Fruit fly (Drosophila melanogaster) whole organism, embryonic: ENCODE measurements around the gene gkt.

ENCODE experiments used
- Ada2b ChIP-seq: fragments of 200-800 bp; sonication (Bioruptor generic); IDR thresholded peaks from 2 replicates; pipeline ENCODE4 v1.3.6; 2022; ENCODE audit warnings: missing biosample characterization, missing genetic modification characterization
- Asciz ChIP-seq: fragments of 200-800 bp; sonication (Bioruptor generic); optimal IDR thresholded peaks from 2 replicates; lab custom pipeline; 2017; ENCODE audit warnings: missing biosample characterization, mild to moderate bottlenecking, missing genetic modification characterization, missing genetic modification reagents
- Atf3 ChIP-seq: fragments of 200-800 bp; sonication (Bioruptor generic); optimal IDR thresholded peaks from 3 replicates; lab custom pipeline; 2016; ENCODE audit warnings: missing biosample characterization, missing genetic modification characterization
- Atf6 ChIP-seq: fragments of 200-800 bp; sonication (Bioruptor generic); IDR thresholded peaks from 2 replicates; pipeline ENCODE4 v1.3.6; 2022; ENCODE audit warnings: missing biosample characterization, missing genetic modification characterization
- C15 ChIP-seq: fragments of 200-800 bp; sonication (Bioruptor generic); IDR thresholded peaks from 3 replicates; pipeline ENCODE4 v1.3.6; 2022; ENCODE audit warnings: missing biosample characterization, missing genetic modification characterization
- CG10147 ChIP-seq: fragments of 200-800 bp; sonication (Bioruptor generic); optimal IDR thresholded peaks from 2 replicates; lab custom pipeline; 2019; ENCODE audit warnings: missing biosample characterization, mild to moderate bottlenecking, missing genetic modification characterization, moderate library complexity
- CG10462 ChIP-seq: fragments of 200-800 bp; sonication (Bioruptor generic); optimal IDR thresholded peaks from 2 replicates; lab custom pipeline; 2016; ENCODE audit warnings: missing biosample characterization, missing genetic modification characterization
- CG12219 ChIP-seq: fragments of 200-800 bp; sonication (Bioruptor generic); optimal IDR thresholded peaks from 3 replicates; lab custom pipeline; 2018; ENCODE audit warnings: missing biosample characterization, mild to moderate bottlenecking, missing genetic modification characterization
- CG12942 ChIP-seq: fragments of 200-800 bp; sonication (Bioruptor generic); optimal IDR thresholded peaks from 3 replicates; lab custom pipeline; 2016; ENCODE audit warnings: missing biosample characterization, missing genetic modification characterization
- CG18262 ChIP-seq: fragments of 200-800 bp; optimal IDR thresholded peaks from 3 replicates; lab custom pipeline; 2019; ENCODE audit warnings: missing biosample characterization, mild to moderate bottlenecking, missing genetic modification characterization, moderate library complexity
- CG18764 ChIP-seq: fragments of 200-800 bp; sonication (Bioruptor generic); optimal IDR thresholded peaks from 3 replicates; lab custom pipeline; 2016; ENCODE audit warnings: missing biosample characterization, missing genetic modification characterization
- CG2129 ChIP-seq: fragments of 200-800 bp; sonication (Bioruptor generic); IDR thresholded peaks from 2 replicates; pipeline ENCODE4 v1.3.6; 2022; ENCODE audit warnings: missing biosample characterization, missing genetic modification characterization; ENCODE audit not compliant: partially characterized antibody
- CG2202 ChIP-seq: fragments of 200-800 bp; sonication (Bioruptor generic); optimal IDR thresholded peaks from 2 replicates; lab custom pipeline; 2018; ENCODE audit warnings: missing biosample characterization, mild to moderate bottlenecking, missing genetic modification characterization
- CG2712 ChIP-seq: fragments of 200-800 bp; optimal IDR thresholded peaks from 3 replicates; lab custom pipeline; 2019; ENCODE audit warnings: missing biosample characterization, mild to moderate bottlenecking, missing genetic modification characterization, moderate library complexity
- CG31365 ChIP-seq: fragments of 200-800 bp; sonication (Bioruptor generic); optimal IDR thresholded peaks from 2 replicates; lab custom pipeline; 2018; ENCODE audit warnings: missing biosample characterization, mild to moderate bottlenecking, missing genetic modification characterization
- CG31388 ChIP-seq: fragments of 200-800 bp; sonication (Bioruptor generic); optimal IDR thresholded peaks from 2 replicates; lab custom pipeline; 2016; ENCODE audit warnings: missing biosample characterization, missing genetic modification characterization
- CG4707 ChIP-seq: fragments of 200-800 bp; sonication (Bioruptor generic); optimal IDR thresholded peaks from 2 replicates; lab custom pipeline; 2018; ENCODE audit warnings: missing biosample characterization, mild to moderate bottlenecking, missing genetic modification characterization, moderate library complexity
- CG5245 ChIP-seq: fragments of 200-800 bp; sonication (Bioruptor generic); optimal IDR thresholded peaks from 3 replicates; lab custom pipeline; 2016; ENCODE audit warnings: missing biosample characterization, missing genetic modification characterization
- CG8359 ChIP-seq: fragments of 200-800 bp; sonication (Bioruptor generic); optimal IDR thresholded peaks from 2 replicates; lab custom pipeline; 2017; ENCODE audit warnings: missing biosample characterization, mild to moderate bottlenecking, missing genetic modification characterization, borderline replicate concordance
- CG8924 ChIP-seq: fragments of 200-800 bp; optimal IDR thresholded peaks from 3 replicates; lab custom pipeline; 2019; ENCODE audit warnings: missing biosample characterization, mild to moderate bottlenecking, missing genetic modification characterization, moderate library complexity
- CG9932 ChIP-seq: fragments of 200-800 bp; sonication (Bioruptor generic); IDR thresholded peaks from 2 replicates; pipeline ENCODE4 v1.3.6; 2022; ENCODE audit warnings: missing biosample characterization, missing genetic modification characterization
- CkIIα-i1 ChIP-seq: fragments of 200-800 bp; sonication (Bioruptor generic); IDR thresholded peaks from 2 replicates; pipeline ENCODE4 v1.3.6; 2022; ENCODE audit warnings: missing biosample characterization, missing genetic modification characterization
- Fer2 ChIP-seq: fragments of 200-800 bp; sonication (Bioruptor generic); optimal IDR thresholded peaks from 2 replicates; lab custom pipeline; 2018; ENCODE audit warnings: missing biosample characterization, mild to moderate bottlenecking, missing genetic modification characterization, moderate library complexity
- Gug ChIP-seq: fragments of 200-800 bp; sonication (Bioruptor generic); IDR thresholded peaks from 4 replicates; pipeline ENCODE4 v1.3.6; 2022; ENCODE audit warnings: missing biosample characterization, missing genetic modification characterization
- HLH4C ChIP-seq: fragments of 200-800 bp; sonication (Bioruptor generic); IDR thresholded peaks from 3 replicates; pipeline ENCODE4 v1.3.6; 2022; ENCODE audit warnings: missing biosample characterization, missing genetic modification characterization; ENCODE audit not compliant: partially characterized antibody
- HmgZ ChIP-seq: fragments of 200-800 bp; sonication (Bioruptor generic); optimal IDR thresholded peaks from 2 replicates; lab custom pipeline; 2018; ENCODE audit warnings: missing biosample characterization, mild to moderate bottlenecking, missing genetic modification characterization
- NC2α ChIP-seq: fragments of 200-800 bp; sonication (Bioruptor generic); optimal IDR thresholded peaks from 2 replicates; lab custom pipeline; 2016; ENCODE audit warnings: missing biosample characterization, missing genetic modification characterization
- Pdp1 ChIP-seq, 2 experiments: fragments of 200-800 bp; sonication (Bioruptor generic); optimal IDR thresholded peaks; 3 replicates each; lab custom pipeline; 2016; ENCODE audit warnings: missing biosample characterization in 2 of 2, missing genetic modification characterization in 2 of 2, mild to moderate bottlenecking in 1 of 2, moderate library complexity in 1 of 2
- Ptx1 ChIP-seq: fragments of 200-800 bp; sonication (Bioruptor generic); IDR thresholded peaks from 2 replicates; pipeline ENCODE4 v1.3.6; 2022; ENCODE audit warnings: missing biosample characterization, missing genetic modification characterization
- Tbp ChIP-seq: fragments of >200 bp; optimal IDR thresholded peaks from 2 replicates; lab custom pipeline; 2018; ENCODE audit warnings: missing biosample characterization, missing genetic modification characterization
- Xrp1 ChIP-seq: fragments of 200-800 bp; sonication (Bioruptor generic); IDR thresholded peaks from 2 replicates; pipeline ENCODE4 v1.3.6; 2022; ENCODE audit warnings: missing biosample characterization, missing genetic modification characterization
- ac ChIP-seq: fragments of 200-800 bp; sonication (Bioruptor generic); optimal IDR thresholded peaks from 3 replicates; lab custom pipeline; 2017; ENCODE audit warnings: missing biosample characterization, mild to moderate bottlenecking, missing genetic modification characterization
- caup ChIP-seq: fragments of 200-800 bp; sonication (Bioruptor generic); optimal IDR thresholded peaks from 3 replicates; lab custom pipeline; 2017; ENCODE audit warnings: missing biosample characterization, mild to moderate bottlenecking, missing genetic modification characterization, moderate library complexity; ENCODE audit not compliant: severe bottlenecking
- dysf ChIP-seq: fragments of 200-800 bp; sonication (Bioruptor generic); IDR thresholded peaks from 3 replicates; pipeline ENCODE4 v1.3.6; 2022; ENCODE audit warnings: missing biosample characterization, missing genetic modification characterization
- ems ChIP-seq: fragments of 200-800 bp; sonication (Bioruptor generic); optimal IDR thresholded peaks from 3 replicates; lab custom pipeline; 2016; ENCODE audit warnings: missing biosample characterization, missing genetic modification characterization
- fd3F ChIP-seq: fragments of 200-800 bp; sonication (Bioruptor generic); optimal IDR thresholded peaks from 2 replicates; lab custom pipeline; 2018; ENCODE audit warnings: missing biosample characterization, mild to moderate bottlenecking, missing genetic modification characterization, moderate library complexity
- gcm ChIP-seq: fragments of 200-800 bp; sonication (Bioruptor generic); optimal IDR thresholded peaks from 2 replicates; lab custom pipeline; 2019; ENCODE audit warnings: missing biosample characterization, mild to moderate bottlenecking, missing genetic modification characterization, moderate library complexity
- grau ChIP-seq: fragments of 200-800 bp; optimal IDR thresholded peaks from 3 replicates; lab custom pipeline; 2019; ENCODE audit warnings: missing biosample characterization, mild to moderate bottlenecking, missing genetic modification characterization, moderate library complexity
- grn ChIP-seq: fragments of 200-800 bp; sonication (Bioruptor generic); optimal IDR thresholded peaks from 3 replicates; lab custom pipeline; 2017; ENCODE audit warnings: missing biosample characterization, missing genetic modification characterization
- mld ChIP-seq: fragments of 200-800 bp; sonication (Bioruptor generic); IDR thresholded peaks from 3 replicates; pipeline ENCODE4 v1.3.6; 2022; ENCODE audit warnings: missing biosample characterization, missing genetic modification characterization; ENCODE audit not compliant: partially characterized antibody
- nerfin-2 ChIP-seq: fragments of 200-800 bp; sonication (Bioruptor generic); IDR thresholded peaks from 2 replicates; pipeline ENCODE4 v1.3.6; 2022; ENCODE audit warnings: missing biosample characterization, missing genetic modification characterization; ENCODE audit not compliant: partially characterized antibody
- pita ChIP-seq: fragments of 200-800 bp; sonication (Bioruptor generic); optimal IDR thresholded peaks from 2 replicates; lab custom pipeline; 2017; ENCODE audit warnings: missing biosample characterization, mild to moderate bottlenecking, missing genetic modification characterization
- repo ChIP-seq: fragments of 200-800 bp; sonication (Bioruptor generic); optimal IDR thresholded peaks from 2 replicates; lab custom pipeline; 2016; ENCODE audit warnings: missing biosample characterization, missing genetic modification characterization
- schlank ChIP-seq: fragments of 200-800 bp; sonication (Bioruptor generic); optimal IDR thresholded peaks from 2 replicates; lab custom pipeline; 2018; ENCODE audit warnings: missing biosample characterization, mild to moderate bottlenecking, missing genetic modification characterization
- so ChIP-seq: fragments of 200-800 bp; sonication (Bioruptor generic); IDR thresholded peaks from 3 replicates; pipeline ENCODE4 v1.3.6; 2022; ENCODE audit warnings: missing biosample characterization, missing genetic modification characterization
- tgo ChIP-seq: fragments of 200-800 bp; sonication (Bioruptor generic); IDR thresholded peaks from 3 replicates; pipeline ENCODE4 v1.3.6; 2022; ENCODE audit warnings: missing biosample characterization, missing genetic modification characterization
- tx ChIP-seq: fragments of 200-800 bp; sonication (Bioruptor generic); optimal IDR thresholded peaks from 2 replicates; lab custom pipeline; 2016; ENCODE audit warnings: missing biosample characterization, missing genetic modification characterization
- vfl ChIP-seq: fragments of 200-800 bp; sonication (Bioruptor generic); optimal IDR thresholded peaks from 2 replicates; lab custom pipeline; 2016; ENCODE audit warnings: missing biosample characterization, missing genetic modification characterization
- vvl ChIP-seq: fragments of 200-800 bp; sonication (Bioruptor generic); IDR thresholded peaks from 2 replicates; pipeline ENCODE4 v1.3.6; 2022; ENCODE audit warnings: missing biosample characterization, missing genetic modification characterization

Gene gkt

DNA sequence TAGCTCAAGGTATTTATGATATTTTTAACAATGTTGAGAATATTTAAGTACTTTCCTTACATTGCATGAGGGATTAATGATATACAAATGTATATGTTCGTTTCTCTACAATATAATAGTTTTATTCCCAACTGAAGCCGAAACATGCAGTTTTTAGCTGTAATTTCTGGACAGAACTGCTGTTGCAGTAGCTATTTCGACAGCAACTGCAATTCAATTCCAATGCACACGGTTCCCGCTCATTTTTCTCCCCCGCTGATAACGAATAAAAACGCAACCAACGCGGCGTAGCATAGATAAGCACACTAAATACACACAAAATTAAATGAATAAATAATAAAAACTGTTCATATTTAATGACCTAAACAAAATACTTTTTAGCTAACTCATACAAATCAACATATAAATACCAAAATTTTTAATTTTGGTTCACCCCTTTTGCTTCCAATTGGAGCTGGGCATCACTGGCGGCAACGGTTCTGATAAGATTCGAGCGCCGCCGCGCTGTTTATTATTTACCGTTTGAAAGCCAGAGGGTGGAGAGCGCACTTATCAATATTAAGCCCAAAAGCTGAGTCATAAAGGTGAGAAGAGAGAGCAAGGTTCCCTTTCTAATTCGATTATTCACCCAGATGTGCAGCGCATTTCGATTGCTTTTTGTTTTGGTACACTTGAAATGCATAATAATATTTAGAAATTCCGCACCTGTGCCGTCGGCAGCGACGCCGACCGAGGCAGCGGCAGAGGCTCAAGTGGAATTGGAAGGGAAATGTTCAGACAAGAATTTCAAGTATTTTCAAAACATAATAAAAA lies 1.3 kb upstream of the gkt start (continued):
- TF ChIP-seq C15 (GFP tag; lab: Robert Waterston, UW): no peak
- TF ChIP-seq CG9932 (GFP tag; lab: Robert Waterston, UW): no peak
- TF ChIP-seq CG31388 (GFP tag; lab: Kevin White, UChicago): no peak
- no peak for TF ChIP-seq CG12942 (GFP tag; lab: Kevin White, UChicago)
- TF ChIP-seq gcm (GFP tag; lab: Kevin White, UChicago): no peak
- TF ChIP-seq Xrp1 (GFP tag; lab: Robert Waterston, UW): peak; percentile 22; the same call in 1 of the 2 replicates
- no peak for TF ChIP-seq CG18764 (GFP tag; lab: Kevin White, UChicago)
- no peak for TF ChIP-seq fd3F
- TF ChIP-seq ems (GFP tag; lab: Kevin White, UChicago): no peak
- TF ChIP-seq Tbp (GFP tag; lab: Kevin White, UChicago): no peak
- no peak for TF ChIP-seq dysf
- TF ChIP-seq CG18262 (tag; lab: Kevin White, UChicago): peak; percentile 46
- TF ChIP-seq mld: no peak
- TF ChIP-seq CG8359 (GFP tag; lab: Kevin White, UChicago): peak; percentile 23
- TF ChIP-seq Atf6: no peak; the same call in 1 of the 2 replicates
- TF ChIP-seq NC2α (GFP tag; lab: Kevin White, UChicago): no peak
- TF ChIP-seq ac (GFP tag; lab: Kevin White, UChicago): no peak
- no peak for TF ChIP-seq CG5245
- TF ChIP-seq caup (GFP tag; lab: Kevin White, UChicago): no peak
- TF ChIP-seq schlank (tag; lab: Kevin White, UChicago): no peak
- no peak for TF ChIP-seq CG2129 (GFP tag; lab: Robert Waterston, UW)
- TF ChIP-seq HmgZ (tag; lab: Kevin White, UChicago): no peak
- TF ChIP-seq tx (GFP tag; lab: Kevin White, UChicago): no peak
- 0 out of 3 replicates have a peak, but pooled peaks have one; percentile 9 for TF ChIP-seq HLH4C (GFP tag; lab: Robert Waterston, UW)
- peak in 1 of 2 experiments; percentile 23 for TF ChIP-seq Pdp1 (GFP tag; optimal IDR thresholded peaks at IDR 0.05; lab: Kevin White, UChicago)
- TF ChIP-seq CG10147 (GFP tag; lab: Kevin White, UChicago): no peak
- no peak for TF ChIP-seq vfl
- peak; percentile 54 for TF ChIP-seq CG2712
- TF ChIP-seq CG4707 (GFP tag; lab: Kevin White, UChicago): peak; percentile 51
- TF ChIP-seq pita (GFP tag; lab: Kevin White, UChicago): no peak
- TF ChIP-seq Atf3 (GFP tag; lab: Kevin White, UChicago): no peak
- no peak; the same call in 2 of the 3 replicates for TF ChIP-seq tgo (GFP tag; lab: Robert Waterston, UW)
- TF ChIP-seq CG2202 (tag; lab: Kevin White, UChicago): no peak
- TF ChIP-seq grn (GFP tag; lab: Kevin White, UChicago): no peak
- peak; percentile 28 for TF ChIP-seq vvl (GFP tag; lab: Robert Waterston, UW)
- TF ChIP-seq so (GFP tag; lab: Robert Waterston, UW): peak; percentile 36; the same call in 1 of the 3 replicates
- peak; percentile 21 for TF ChIP-seq CG8924 (tag; lab: Kevin White, UChicago)
- no peak for TF ChIP-seq Gug (GFP tag; lab: Robert Waterston, UW)
- TF ChIP-seq CG10462 (GFP tag; lab: Kevin White, UChicago): no peak
- TF ChIP-seq Ada2b: no peak
- no peak for TF ChIP-seq Fer2 (tag; lab: Kevin White, UChicago)
- 0 out of 2 replicates have a peak, but pooled peaks have one; percentile 26 for TF ChIP-seq Ptx1
- TF ChIP-seq grau (tag; lab: Kevin White, UChicago): peak; percentile 40
- no peak for TF ChIP-seq CG31365
- no peak for TF ChIP-seq repo
- no peak for TF ChIP-seq CkIIα-i1 (GFP tag; lab: Robert Waterston, UW)
- TF ChIP-seq CG12219 (GFP tag; lab: Kevin White, UChicago): no peak
- TF ChIP-seq nerfin-2 (GFP tag; lab: Robert Waterston, UW): no peak
- TF ChIP-seq Asciz (GFP tag; lab: Kevin White, UChicago): no peak
